Worm (Caenorhabditis elegans) whole organism, midembryonic: ENCODE measurements around the gene ttr-43.

Source experiments
- cog-1 ChIP-seq: sonication (generic microtip); optimal IDR thresholded peaks from 2 replicates; lab custom pipeline; 2016; ENCODE audit warnings: missing genetic modification characterization, missing compliant biosample characterization
- flt-1 ChIP-seq: fragments of 200-800 bp; sonication (Bioruptor generic); IDR thresholded peaks from 2 replicates; pipeline ENCODE4 v1.3.6; 2022; ENCODE audit warnings: missing genetic modification characterization, missing compliant biosample characterization
- klf-2 ChIP-seq: fragments of 200-800 bp; sonication (Bioruptor generic); conservative IDR thresholded peaks from 2 replicates; pipeline ENCODE4 v1.3.6; 2022; ENCODE audit warnings: missing genetic modification reagents, missing genetic modification characterization, missing compliant biosample characterization
- ref-1 ChIP-seq: fragments of 200-800 bp; sonication (Bioruptor generic); conservative IDR thresholded peaks from 2 replicates; pipeline ENCODE4 v1.3.6; 2022; ENCODE audit warnings: missing genetic modification reagents, missing genetic modification characterization, missing compliant biosample characterization
- tab-1 ChIP-seq: fragments of 200-800 bp; sonication (Bioruptor generic); IDR thresholded peaks from 2 replicates; pipeline ENCODE4 v1.3.6; 2022; ENCODE audit warnings: missing genetic modification characterization, missing compliant biosample characterization

DNA sequence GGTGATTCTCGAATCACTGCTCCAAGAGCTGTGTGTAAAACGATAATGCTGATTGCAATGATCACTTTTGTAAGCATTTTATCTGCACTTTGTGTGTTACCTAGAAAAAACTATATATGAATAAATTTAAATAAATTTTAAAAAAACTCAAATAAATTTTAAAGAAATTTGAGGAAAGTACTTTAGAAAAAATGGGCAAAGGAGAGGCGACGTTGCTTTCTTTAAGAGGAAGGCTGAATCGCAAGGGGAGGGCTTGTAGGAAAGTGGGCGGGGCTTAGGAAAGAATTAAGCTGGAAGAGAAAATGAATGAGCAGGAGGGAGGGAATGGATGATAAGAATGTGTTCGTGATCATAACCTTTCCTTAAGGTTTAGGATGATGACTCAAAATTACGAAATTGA lies 22.7 kb downstream of the ttr-43 start, which contains the start of gene E02A10.4:
- no peak for TF ChIP-seq klf-2 (GFP tag; lab: Robert Waterston, UW)
- TF ChIP-seq cog-1, result no peak
- TF ChIP-seq ref-1 (GFP tag; lab: Robert Waterston, UW), result no peak
- no peak for TF ChIP-seq tab-1 (GFP tag; lab: Robert Waterston, UW)
- no peak for TF ChIP-seq flt-1 (GFP tag; lab: Robert Waterston, UW)
